Fruit fly (Drosophila melanogaster): ENCODE measurements around the gene CG15239.

Gene CG15239

DNA sequence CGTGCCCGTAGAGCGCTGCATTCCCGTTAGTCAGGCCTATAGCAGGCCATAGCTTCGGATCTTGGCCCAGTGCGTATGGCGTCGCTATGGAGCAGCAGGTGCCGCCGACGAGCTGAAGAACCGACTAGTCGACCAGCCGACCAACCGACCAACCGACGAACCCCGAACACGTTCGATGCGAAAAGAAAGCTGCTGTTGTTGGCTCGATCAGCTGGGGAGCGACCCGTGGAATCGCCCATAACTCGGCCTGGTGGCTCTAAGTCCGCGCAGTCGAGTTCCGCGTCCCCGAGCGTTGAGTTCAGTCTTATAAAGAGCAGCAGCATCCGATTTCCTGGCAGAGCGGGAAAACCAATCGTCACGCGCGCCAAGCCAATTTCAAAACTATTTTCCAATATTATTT, at the start of gene CG15239:
CG15239 (plus strand) TSS at position 265 of the 400 bp plus-strand sequence.
- no peak for TF ChIP-seq CG8301 (tag; optimal IDR thresholded peaks at IDR 0.05)
- 0 out of 3 replicates have a peak, but pooled peaks have one; percentile 29 for TF ChIP-seq CG4496 (GFP tag; IDR thresholded peaks at IDR 0.05)

DNA sequence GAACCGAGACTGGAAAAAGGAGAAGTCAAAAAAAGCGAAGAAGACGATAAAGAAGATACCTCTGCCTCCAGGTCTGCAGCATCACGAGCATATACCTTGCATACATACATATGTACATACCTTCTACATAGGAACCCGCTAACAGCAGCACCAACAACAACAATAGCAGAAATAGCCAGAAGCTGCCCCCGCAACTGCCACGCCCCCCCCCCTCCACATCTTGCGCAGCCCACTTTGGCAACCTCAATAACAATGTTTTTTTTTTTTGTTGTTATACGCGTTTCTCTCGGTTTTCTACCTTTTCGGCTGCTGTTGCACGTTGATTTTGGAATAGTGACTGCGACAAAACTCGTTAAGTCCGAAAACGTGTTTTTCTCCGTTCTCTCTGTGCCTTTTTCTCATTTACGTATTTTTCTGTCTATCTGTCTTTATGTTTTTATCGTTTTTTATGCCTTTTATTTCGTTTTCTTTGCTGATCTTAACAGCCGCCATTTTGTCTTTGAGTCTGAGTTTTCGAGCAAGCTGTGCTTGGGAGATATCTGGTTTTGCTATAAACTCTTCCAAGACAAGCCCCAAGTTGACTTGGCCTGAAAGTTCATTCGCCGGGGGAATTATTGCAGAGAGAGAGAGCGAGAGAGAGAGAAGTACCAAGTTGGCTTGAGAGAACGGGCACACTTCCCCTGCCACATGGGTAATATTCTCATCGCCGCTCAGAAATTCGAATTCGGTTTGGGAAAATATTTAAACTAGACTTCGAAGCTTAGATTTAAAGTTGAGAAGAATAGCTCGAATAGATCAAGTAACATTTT, 48.8 kb upstream of the CG15239 start:
- TF ChIP-seq D1 (tag; optimal IDR thresholded peaks at IDR 0.05) (no peak), rn (GFP tag; IDR thresholded peaks at IDR 0.05) (no peak), Ets98B (GFP tag; IDR thresholded peaks at IDR 0.05) (peak; percentile 62; the same call in 1 of the 2 replicates), CG17806 (tag; optimal IDR thresholded peaks at IDR 0.05) (peak; percentile 36), CG9948 (tag; optimal IDR thresholded peaks at IDR 0.05) (no peak), fd96Ca (GFP tag; IDR thresholded peaks at IDR 0.05) (peak; percentile 33; the same call in 1 of the 3 replicates), gl (tag; optimal IDR thresholded peaks at IDR 0.05) (peak; percentile 77), Pif1B (GFP tag; optimal IDR thresholded peaks at IDR 0.05) (peak; percentile 34), CG15710 (tag; optimal IDR thresholded peaks at IDR 0.05) (peak; percentile 37), CG14655 (GFP tag; optimal IDR thresholded peaks at IDR 0.05) (no peak), Pif1A (GFP tag; optimal IDR thresholded peaks at IDR 0.05) (peak; percentile 54), CG13204 (GFP tag; optimal IDR thresholded peaks at IDR 0.05) (peak; percentile 49), CG32121 (GFP tag; IDR thresholded peaks at IDR 0.05) (no peak), CG8159 (tag; optimal IDR thresholded peaks at IDR 0.05) (peak; percentile 41), CG10348 (GFP tag; IDR thresholded peaks at IDR 0.05) (no peak), CG4496 (GFP tag; IDR thresholded peaks at IDR 0.05) (peak; percentile 76; the same call in 2 of the 3 replicates), Snoo (tag; optimal IDR thresholded peaks at IDR 0.05) (no peak), CG34367 (tag; optimal IDR thresholded peaks at IDR 0.05) (peak; percentile 58), CG12605 (GFP tag; IDR thresholded peaks at IDR 0.05) (peak; percentile 71), CG8301 (tag; optimal IDR thresholded peaks at IDR 0.05) (no peak), EcR (GFP tag; optimal IDR thresholded peaks at IDR 0.05) (peak; percentile 75)

DNA sequence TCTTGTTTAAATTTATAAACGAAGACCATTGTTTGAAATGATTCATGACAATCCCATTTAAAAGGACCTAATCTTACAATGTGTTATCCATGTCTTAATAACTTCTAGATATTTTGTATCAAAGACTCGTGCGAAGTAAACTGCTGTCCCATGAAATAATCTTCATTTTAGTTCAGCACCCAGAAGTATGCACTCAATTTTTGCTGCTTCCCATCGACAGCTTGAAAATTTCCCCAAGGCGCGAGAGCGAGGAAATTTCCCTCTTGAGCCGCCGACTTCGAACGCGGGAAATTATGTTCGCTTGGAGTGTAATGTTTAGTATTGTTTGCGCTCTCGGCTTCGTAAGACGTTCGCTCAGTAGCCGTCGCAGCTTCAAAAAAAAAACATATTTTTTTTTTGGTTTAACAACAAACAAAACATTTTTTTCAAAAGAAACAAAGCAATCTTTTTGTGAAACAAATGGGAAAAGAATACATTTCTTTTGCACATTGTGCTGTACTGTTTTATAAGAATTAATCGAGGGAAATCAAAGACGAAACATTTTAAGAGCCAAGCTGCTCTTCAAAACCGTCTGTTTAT, 48.1 kb upstream of the CG15239 start:
- TF ChIP-seq EcR (GFP tag; optimal IDR thresholded peaks at IDR 0.05) (no peak), Ets98B (GFP tag; IDR thresholded peaks at IDR 0.05) (0 out of 2 replicates have a peak, but pooled peaks have one; percentile 11)

DNA sequence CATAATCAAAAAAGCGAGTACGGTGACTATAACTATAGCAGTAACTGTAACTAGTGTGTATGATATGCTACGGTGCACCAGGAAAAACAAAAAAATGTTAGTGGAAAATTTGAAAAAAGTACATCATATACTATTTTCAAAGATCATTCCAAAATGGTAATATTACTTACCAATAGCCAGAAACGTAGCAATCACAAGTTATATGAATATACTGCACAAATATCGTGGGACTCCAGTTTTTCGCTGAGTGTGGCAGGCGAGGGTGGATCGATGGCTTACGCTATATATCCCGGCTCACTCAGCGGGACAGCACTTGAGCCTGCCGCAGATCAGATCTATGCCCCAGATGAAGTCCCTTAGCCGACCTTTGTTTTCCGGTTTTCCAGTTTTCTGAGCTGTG, 46.3 kb upstream of the CG15239 start:
- TF ChIP-seq Ets98B (GFP tag; IDR thresholded peaks at IDR 0.05) (0 out of 2 replicates have a peak, but pooled peaks have one; percentile 17), CG4496 (GFP tag; IDR thresholded peaks at IDR 0.05) (no peak), CG9948 (tag; optimal IDR thresholded peaks at IDR 0.05) (no peak), gl (tag; optimal IDR thresholded peaks at IDR 0.05) (no peak), CG32121 (GFP tag; IDR thresholded peaks at IDR 0.05) (peak; percentile 44; the same call in 1 of the 2 replicates)

DNA sequence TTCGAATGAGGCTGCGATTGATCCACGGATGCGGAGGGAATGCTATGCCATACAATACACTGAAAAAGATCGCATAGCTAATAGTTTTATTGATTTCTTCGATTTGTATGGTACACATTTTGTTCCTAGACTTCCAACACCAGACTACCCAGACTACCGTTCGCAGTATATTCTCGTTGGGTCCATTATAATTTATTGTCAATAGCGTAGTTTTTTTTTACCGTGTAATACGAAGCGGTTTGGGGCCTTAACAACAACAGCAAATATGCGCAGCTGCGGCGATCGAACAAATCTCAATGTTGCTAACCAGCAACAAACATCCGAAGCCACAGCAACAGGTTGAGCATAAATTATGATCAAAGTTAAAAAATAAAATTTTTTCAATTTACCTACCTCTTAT, 45.3 kb upstream of the CG15239 start:
- TF ChIP-seq CG12605 (GFP tag; IDR thresholded peaks at IDR 0.05) (peak; percentile 62), gl (tag; optimal IDR thresholded peaks at IDR 0.05) (no peak), CG8301 (tag; optimal IDR thresholded peaks at IDR 0.05) (peak; percentile 69), Snoo (tag; optimal IDR thresholded peaks at IDR 0.05) (no peak), CG4496 (GFP tag; IDR thresholded peaks at IDR 0.05) (peak; percentile 85), fd96Ca (GFP tag; IDR thresholded peaks at IDR 0.05) (peak; percentile 83), CG10348 (GFP tag; IDR thresholded peaks at IDR 0.05) (no peak), Pif1B (GFP tag; optimal IDR thresholded peaks at IDR 0.05) (peak; percentile 40), CG15710 (tag; optimal IDR thresholded peaks at IDR 0.05) (peak; percentile 55), CG34367 (tag; optimal IDR thresholded peaks at IDR 0.05) (peak; percentile 17), CG9948 (tag; optimal IDR thresholded peaks at IDR 0.05) (peak; percentile 44), CG32121 (GFP tag; IDR thresholded peaks at IDR 0.05) (peak; percentile 76), EcR (GFP tag; optimal IDR thresholded peaks at IDR 0.05) (no peak), rn (GFP tag; IDR thresholded peaks at IDR 0.05) (no peak), Ets98B (GFP tag; IDR thresholded peaks at IDR 0.05) (peak; percentile 79), CG17806 (tag; optimal IDR thresholded peaks at IDR 0.05) (peak; percentile 46), CG14655 (GFP tag; optimal IDR thresholded peaks at IDR 0.05) (peak; percentile 70), Pif1A (GFP tag; optimal IDR thresholded peaks at IDR 0.05) (peak; percentile 45), CG8159 (tag; optimal IDR thresholded peaks at IDR 0.05) (peak; percentile 41), D1 (tag; optimal IDR thresholded peaks at IDR 0.05) (no peak), CG13204 (GFP tag; optimal IDR thresholded peaks at IDR 0.05) (no peak)

DNA sequence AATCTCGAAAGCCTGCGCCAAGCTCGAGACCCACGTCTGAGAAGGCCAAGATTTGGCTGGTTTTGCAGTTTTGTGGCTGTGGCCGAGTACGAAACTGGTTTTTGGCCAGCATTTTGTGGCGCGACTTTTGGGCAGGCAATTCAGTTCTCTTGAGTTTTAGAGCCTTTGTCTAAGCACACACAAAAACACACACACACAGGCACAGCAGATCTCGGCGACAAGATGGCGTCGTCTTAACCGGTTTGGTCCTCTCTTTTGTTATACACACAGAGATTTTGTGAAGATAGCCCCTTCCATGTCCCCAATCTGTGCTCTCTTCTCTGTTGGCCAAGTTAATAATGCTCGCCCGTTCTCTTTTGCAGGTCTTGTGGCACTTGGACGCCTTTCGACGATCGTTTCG, 43.0 kb upstream of the CG15239 start:
- TF ChIP-seq CG12605 (GFP tag; IDR thresholded peaks at IDR 0.05), result 0 out of 2 replicates have a peak, but pooled peaks have one; percentile 16
- TF ChIP-seq Pif1B (GFP tag; optimal IDR thresholded peaks at IDR 0.05), result no peak
- peak; percentile 7 for TF ChIP-seq CG13204 (GFP tag; optimal IDR thresholded peaks at IDR 0.05)
- TF ChIP-seq CG32121 (GFP tag; IDR thresholded peaks at IDR 0.05), result peak; percentile 57
- peak; percentile 64; the same call in 1 of the 3 replicates for TF ChIP-seq fd96Ca (GFP tag; IDR thresholded peaks at IDR 0.05)
- no peak for TF ChIP-seq gl (tag; optimal IDR thresholded peaks at IDR 0.05)
- TF ChIP-seq Ets98B (GFP tag; IDR thresholded peaks at IDR 0.05), result peak; percentile 75; the same call in 1 of the 2 replicates

All from whole organism, pupa.